Worm (Caenorhabditis elegans): ENCODE results near the gene arrd-2.

DNA sequence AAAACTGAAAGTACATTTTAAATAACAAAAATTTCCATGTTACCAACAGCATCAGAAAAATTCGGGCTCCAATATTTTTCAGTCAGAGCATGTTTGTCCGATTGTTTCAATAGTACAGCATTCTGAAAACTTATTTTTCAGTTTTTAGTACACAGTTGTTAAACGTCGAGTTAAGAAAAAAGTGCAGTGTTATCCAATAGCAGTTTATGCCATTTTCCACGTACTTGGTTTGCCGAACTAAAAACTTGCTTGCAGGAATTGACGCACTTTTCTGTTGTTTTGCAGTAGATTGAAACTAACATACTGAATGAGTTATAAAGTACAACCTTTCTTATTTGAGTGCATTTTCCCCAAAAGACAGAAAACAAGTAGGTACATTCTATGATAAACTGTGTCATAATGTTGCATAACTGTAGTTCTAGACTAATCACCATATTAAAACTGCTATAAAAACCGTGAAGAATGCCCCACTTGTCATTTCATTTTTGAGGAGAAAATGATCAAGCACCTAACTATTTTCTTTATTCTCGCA is 9.1 kb upstream of the arrd-2 start, which contains the start of the genes Y51B9A.14 and Y51B9A.8:
- TF ChIP-seq ama-1 (optimal IDR thresholded peaks at IDR 0.05) (no peak), ama-1 (GFP tag; optimal IDR thresholded peaks at IDR 0.05) (no peak), K11D2.4 (GFP tag; IDR thresholded peaks at IDR 0.05) (no peak), snpc-4 (GFP tag; optimal IDR thresholded peaks at IDR 0.05) (no peak), snpc-4 (tag; optimal IDR thresholded peaks at IDR 0.05) (no peak), nhr-120 (GFP tag; IDR thresholded peaks at IDR 0.05) (no peak), D2030.7 (GFP tag; IDR thresholded peaks at IDR 0.05) (no peak), ztf-26 (tag; optimal IDR thresholded peaks at IDR 0.05) (no peak), ztf-18 (tag; optimal IDR thresholded peaks at IDR 0.05) (no peak), unc-62 (GFP tag; optimal IDR thresholded peaks at IDR 0.05) (no peak)

Data from whole organism, young adult.